Fruit fly (Drosophila melanogaster): ENCODE data around the gene Setd3.

Gene Setd3

DNA sequence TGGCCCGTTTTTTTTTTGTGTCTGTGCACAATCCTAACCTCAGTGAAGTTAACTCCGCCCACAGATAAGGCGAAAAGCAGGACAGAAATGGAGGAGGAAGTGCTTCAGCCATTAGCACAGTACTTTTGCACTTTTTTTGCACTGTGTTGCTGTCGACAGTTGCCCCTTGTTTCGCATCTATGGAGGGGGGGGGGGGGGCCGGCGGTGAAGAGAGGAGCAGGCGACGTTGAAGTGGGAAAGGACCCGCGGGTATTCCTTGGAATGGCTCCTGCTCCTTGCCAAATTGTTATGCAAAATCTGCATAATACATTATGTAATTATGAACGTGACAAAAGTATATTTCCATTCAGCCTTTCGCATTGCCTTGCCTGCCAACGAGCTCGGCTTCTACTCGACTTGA, 31.7 kb downstream of the Setd3 start:
- TF ChIP-seq Snoo (tag; optimal IDR thresholded peaks at IDR 0.05) = no peak
- TF ChIP-seq CG10348 (GFP tag; IDR thresholded peaks at IDR 0.05) = no peak
- no peak for TF ChIP-seq CG34367 (tag; optimal IDR thresholded peaks at IDR 0.05)
- no peak for TF ChIP-seq CG9948 (tag; optimal IDR thresholded peaks at IDR 0.05)
- no peak for TF ChIP-seq CG15710 (tag; optimal IDR thresholded peaks at IDR 0.05)
- TF ChIP-seq CG17806 (tag; optimal IDR thresholded peaks at IDR 0.05) = no peak
- no peak for TF ChIP-seq EcR (GFP tag; optimal IDR thresholded peaks at IDR 0.05)
- no peak for TF ChIP-seq D1 (tag; optimal IDR thresholded peaks at IDR 0.05)
- TF ChIP-seq CG32121 (GFP tag; IDR thresholded peaks at IDR 0.05) = 0 out of 2 replicates have a peak, but pooled peaks have one; percentile 2
- TF ChIP-seq Ets98B (GFP tag; IDR thresholded peaks at IDR 0.05) = no peak
- TF ChIP-seq fd96Ca (GFP tag; IDR thresholded peaks at IDR 0.05) = no peak
- TF ChIP-seq CG14655 (GFP tag; optimal IDR thresholded peaks at IDR 0.05) = no peak
- TF ChIP-seq rn (GFP tag; IDR thresholded peaks at IDR 0.05) = no peak
- TF ChIP-seq CG8301 (tag; optimal IDR thresholded peaks at IDR 0.05) = no peak
- no peak for TF ChIP-seq CG8159 (tag; optimal IDR thresholded peaks at IDR 0.05)
- TF ChIP-seq CG4496 (GFP tag; IDR thresholded peaks at IDR 0.05) = 0 out of 3 replicates have a peak, but pooled peaks have one; percentile 19
- no peak for TF ChIP-seq Pif1A (GFP tag; optimal IDR thresholded peaks at IDR 0.05)

DNA sequence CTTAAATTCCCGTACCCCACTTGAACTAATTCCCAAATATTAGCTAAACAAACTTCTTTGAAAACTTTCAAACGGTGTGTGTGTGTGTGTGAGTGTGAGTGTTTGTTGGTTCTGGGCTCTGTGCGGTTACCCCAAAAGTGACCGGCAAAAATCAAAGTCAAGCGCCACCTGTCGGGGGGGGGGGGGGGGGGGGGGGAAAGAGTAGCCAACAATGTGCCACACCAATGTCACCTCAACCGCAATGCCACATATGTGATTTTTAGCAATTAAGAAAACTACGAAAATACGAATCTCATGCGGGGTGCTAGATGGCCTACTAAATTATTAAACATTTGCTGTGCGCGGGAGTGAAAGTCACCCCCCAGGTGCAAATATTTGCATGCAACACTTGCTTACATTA, 34.8 kb downstream of the Setd3 start:
- no peak for TF ChIP-seq CG9948 (tag; optimal IDR thresholded peaks at IDR 0.05)
- no peak for TF ChIP-seq D1 (tag; optimal IDR thresholded peaks at IDR 0.05)
- no peak for TF ChIP-seq CG8159 (tag; optimal IDR thresholded peaks at IDR 0.05)
- TF ChIP-seq CG14655 (GFP tag; optimal IDR thresholded peaks at IDR 0.05) = no peak
- TF ChIP-seq CG32121 (GFP tag; IDR thresholded peaks at IDR 0.05) = no peak
- TF ChIP-seq CG15710 (tag; optimal IDR thresholded peaks at IDR 0.05) = no peak
- TF ChIP-seq gl (tag; optimal IDR thresholded peaks at IDR 0.05) = no peak

DNA sequence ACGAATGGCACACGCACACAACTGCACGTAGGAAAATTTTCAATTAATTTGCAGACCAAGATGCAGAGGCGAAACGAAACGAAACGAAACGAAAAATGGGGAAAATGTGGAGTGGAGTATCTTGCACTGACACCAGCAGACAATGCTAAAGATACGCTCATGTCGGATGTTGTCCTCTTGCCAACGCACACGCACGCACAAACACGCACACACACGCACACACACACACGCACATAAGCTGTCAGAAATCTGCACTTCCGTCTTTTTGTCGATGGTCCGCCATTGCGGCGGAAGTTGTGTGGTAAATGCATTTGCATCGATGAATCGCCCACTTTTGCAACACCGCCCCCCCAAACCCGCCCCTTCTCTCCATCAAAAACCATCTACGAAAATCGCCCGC, 39.5 kb downstream of the Setd3 start:
- no peak for TF ChIP-seq CG4496 (GFP tag; IDR thresholded peaks at IDR 0.05)
- TF ChIP-seq fd96Ca (GFP tag; IDR thresholded peaks at IDR 0.05) = no peak
- TF ChIP-seq CG34367 (tag; optimal IDR thresholded peaks at IDR 0.05) = no peak
- TF ChIP-seq gl (tag; optimal IDR thresholded peaks at IDR 0.05) = no peak
- no peak for TF ChIP-seq rn (GFP tag; IDR thresholded peaks at IDR 0.05)
- TF ChIP-seq Pif1B (GFP tag; optimal IDR thresholded peaks at IDR 0.05) = no peak
- no peak for TF ChIP-seq Ets98B (GFP tag; IDR thresholded peaks at IDR 0.05)
- no peak for TF ChIP-seq CG17806 (tag; optimal IDR thresholded peaks at IDR 0.05)
- no peak for TF ChIP-seq CG14655 (GFP tag; optimal IDR thresholded peaks at IDR 0.05)
- TF ChIP-seq CG32121 (GFP tag; IDR thresholded peaks at IDR 0.05) = no peak
- TF ChIP-seq CG15710 (tag; optimal IDR thresholded peaks at IDR 0.05) = no peak
- TF ChIP-seq CG12605 (GFP tag; IDR thresholded peaks at IDR 0.05) = no peak

- peak; percentile 24 for TF ChIP-seq CG8301 (tag; optimal IDR thresholded peaks at IDR 0.05)
- no peak for TF ChIP-seq gl (tag; optimal IDR thresholded peaks at IDR 0.05)
- 0 out of 2 replicates have a peak, but pooled peaks have one; percentile 48 for TF ChIP-seq CG12605 (GFP tag; IDR thresholded peaks at IDR 0.05)
- TF ChIP-seq CG9948 (tag; optimal IDR thresholded peaks at IDR 0.05) = no peak
- TF ChIP-seq CG4496 (GFP tag; IDR thresholded peaks at IDR 0.05) = peak; percentile 73
- TF ChIP-seq Ets98B (GFP tag; IDR thresholded peaks at IDR 0.05) = peak; percentile 68
- no peak for TF ChIP-seq CG13204 (GFP tag; optimal IDR thresholded peaks at IDR 0.05)
- peak; percentile 73 for TF ChIP-seq fd96Ca (GFP tag; IDR thresholded peaks at IDR 0.05)
- TF ChIP-seq CG14655 (GFP tag; optimal IDR thresholded peaks at IDR 0.05) = peak; percentile 31
- TF ChIP-seq CG8159 (tag; optimal IDR thresholded peaks at IDR 0.05) = no peak
- TF ChIP-seq CG32121 (GFP tag; IDR thresholded peaks at IDR 0.05) = peak; percentile 75
Observed at dm6 chrX:6912269-6912668, 56.3 kb downstream of the Setd3 start.

- TF ChIP-seq CG4496 (GFP tag; IDR thresholded peaks at IDR 0.05) (peak; percentile 53; the same call in 2 of the 3 replicates), fd96Ca (GFP tag; IDR thresholded peaks at IDR 0.05) (no peak), CG10348 (GFP tag; IDR thresholded peaks at IDR 0.05) (no peak), Ets98B (GFP tag; IDR thresholded peaks at IDR 0.05) (peak; percentile 71), gl (tag; optimal IDR thresholded peaks at IDR 0.05) (no peak), CG9948 (tag; optimal IDR thresholded peaks at IDR 0.05) (no peak), EcR (GFP tag; optimal IDR thresholded peaks at IDR 0.05) (no peak), CG12605 (GFP tag; IDR thresholded peaks at IDR 0.05) (peak; percentile 58; the same call in 1 of the 2 replicates), CG32121 (GFP tag; IDR thresholded peaks at IDR 0.05) (peak; percentile 57), CG8159 (tag; optimal IDR thresholded peaks at IDR 0.05) (no peak), CG13204 (GFP tag; optimal IDR thresholded peaks at IDR 0.05) (no peak)
Observed at dm6 chrX:6909135-6909534, 59.4 kb downstream of the Setd3 start.

dm6 chrX:6908078-6908477, 60.5 kb downstream of the Setd3 start, which contains the start of gene CG14431:
CG14431 (plus strand) TSS chrX:6908277.
- TF ChIP-seq CG13204 (GFP tag; optimal IDR thresholded peaks at IDR 0.05) = peak; percentile 14
- peak; percentile 54 for TF ChIP-seq CG32121 (GFP tag; IDR thresholded peaks at IDR 0.05)
- peak; percentile 29 for TF ChIP-seq CG14655 (GFP tag; optimal IDR thresholded peaks at IDR 0.05)
- no peak for TF ChIP-seq rn (GFP tag; IDR thresholded peaks at IDR 0.05)
- TF ChIP-seq CG15710 (tag; optimal IDR thresholded peaks at IDR 0.05) = no peak
- TF ChIP-seq CG9948 (tag; optimal IDR thresholded peaks at IDR 0.05) = no peak
- TF ChIP-seq EcR (GFP tag; optimal IDR thresholded peaks at IDR 0.05) = no peak
- TF ChIP-seq Ets98B (GFP tag; IDR thresholded peaks at IDR 0.05) = peak; percentile 39; the same call in 1 of the 2 replicates
- no peak for TF ChIP-seq CG8301 (tag; optimal IDR thresholded peaks at IDR 0.05)
- TF ChIP-seq D1 (tag; optimal IDR thresholded peaks at IDR 0.05) = no peak
- no peak for TF ChIP-seq CG17806 (tag; optimal IDR thresholded peaks at IDR 0.05)
- TF ChIP-seq gl (tag; optimal IDR thresholded peaks at IDR 0.05) = no peak
- no peak for TF ChIP-seq CG8159 (tag; optimal IDR thresholded peaks at IDR 0.05)
- no peak for TF ChIP-seq Pif1A (GFP tag; optimal IDR thresholded peaks at IDR 0.05)
- no peak for TF ChIP-seq Snoo (tag; optimal IDR thresholded peaks at IDR 0.05)
- no peak for TF ChIP-seq CG34367 (tag; optimal IDR thresholded peaks at IDR 0.05)
- TF ChIP-seq CG4496 (GFP tag; IDR thresholded peaks at IDR 0.05) = peak; percentile 86
- peak; percentile 17; the same call in 1 of the 2 replicates for TF ChIP-seq CG12605 (GFP tag; IDR thresholded peaks at IDR 0.05)
- TF ChIP-seq CG10348 (GFP tag; IDR thresholded peaks at IDR 0.05) = no peak
- TF ChIP-seq fd96Ca (GFP tag; IDR thresholded peaks at IDR 0.05) = 0 out of 3 replicates have a peak, but pooled peaks have one; percentile 18
- TF ChIP-seq Pif1B (GFP tag; optimal IDR thresholded peaks at IDR 0.05) = no peak

All from whole organism, pupa.